Fruit fly (Drosophila melanogaster) whole organism, pupa: ENCODE data around the gene CG7059.

ENCODE experiments used
- CG13204 ChIP-seq: fragments of 200-800 bp; sonication (Bioruptor generic); optimal IDR thresholded peaks from 2 replicates; lab custom pipeline; 2018; ENCODE audit warnings: missing biosample characterization, mild to moderate bottlenecking, missing genetic modification characterization, moderate library complexity
- CG34367 ChIP-seq: fragments of 200-800 bp; sonication (Bioruptor generic); optimal IDR thresholded peaks from 2 replicates; lab custom pipeline; 2018; ENCODE audit warnings: missing biosample characterization, mild to moderate bottlenecking, missing genetic modification characterization
- CG4496 ChIP-seq: fragments of 200-800 bp; sonication (Bioruptor generic); IDR thresholded peaks from 3 replicates; pipeline ENCODE4 v1.3.6; 2022; ENCODE audit warnings: missing biosample characterization, missing genetic modification characterization
- D1 ChIP-seq: fragments of 200-800 bp; sonication (Bioruptor generic); optimal IDR thresholded peaks from 2 replicates; lab custom pipeline; 2018; ENCODE audit warnings: missing biosample characterization, mild to moderate bottlenecking, missing genetic modification characterization, moderate library complexity
- EcR ChIP-seq: fragments of 200-800 bp; sonication (Bioruptor generic); optimal IDR thresholded peaks from 3 replicates; lab custom pipeline; 2019; ENCODE audit warnings: missing biosample characterization, missing genetic modification characterization, mild to moderate bottlenecking, moderate library complexity, missing genetic modification reagents
- Pif1B ChIP-seq: fragments of 200-800 bp; sonication (Bioruptor generic); optimal IDR thresholded peaks from 3 replicates; lab custom pipeline; 2016; ENCODE audit warnings: missing biosample characterization, missing genetic modification characterization
- gl ChIP-seq: fragments of 200-800 bp; sonication (Bioruptor generic); optimal IDR thresholded peaks from 2 replicates; lab custom pipeline; 2018; ENCODE audit warnings: missing biosample characterization, mild to moderate bottlenecking, missing genetic modification characterization

dm6 chr3R:22381077-22381476 lies 8.5 kb upstream of the CG7059 start, which contains the start of gene CG43342:
- TF ChIP-seq CG34367 (tag; lab: Kevin White, UChicago) (no peak), CG13204 (GFP tag; lab: Kevin White, UChicago) (no peak), D1 (no peak), Pif1B (GFP tag; lab: Kevin White, UChicago) (no peak), CG4496 (GFP tag; lab: Robert Waterston, UW) (no peak), EcR (no peak), gl (tag; lab: Kevin White, UChicago) (no peak)
